Fruit fly (Drosophila melanogaster) whole organism, embryonic: ENCODE measurements around the gene CG9117.

ENCODE experiments used
- BtbVII ChIP-seq: fragments of 200-800 bp; sonication (Bioruptor generic); optimal IDR thresholded peaks from 3 replicates; lab custom pipeline; 2017; ENCODE audit warnings: missing biosample characterization, mild to moderate bottlenecking, missing genetic modification characterization
- CG12071 ChIP-seq: fragments of 200-800 bp; sonication (Bioruptor generic); optimal IDR thresholded peaks from 3 replicates; lab custom pipeline; 2018; ENCODE audit warnings: missing biosample characterization, mild to moderate bottlenecking, missing genetic modification characterization
- CG13296 ChIP-seq: fragments of 200-800 bp; sonication (Bioruptor generic); optimal IDR thresholded peaks from 3 replicates; lab custom pipeline; 2018; ENCODE audit warnings: missing biosample characterization, mild to moderate bottlenecking, missing genetic modification characterization
- CG15601 ChIP-seq: fragments of 200-800 bp; sonication (Bioruptor generic); optimal IDR thresholded peaks from 3 replicates; lab custom pipeline; 2019; ENCODE audit warnings: missing biosample characterization, mild to moderate bottlenecking, missing genetic modification characterization, moderate library complexity
- CG16815 ChIP-seq: fragments of 200-800 bp; sonication (Bioruptor generic); optimal IDR thresholded peaks from 3 replicates; lab custom pipeline; 2017; ENCODE audit warnings: missing biosample characterization, mild to moderate bottlenecking, missing genetic modification characterization
- CG2116 ChIP-seq: fragments of 200-800 bp; sonication (Bioruptor generic); optimal IDR thresholded peaks from 3 replicates; lab custom pipeline; 2018; ENCODE audit warnings: missing biosample characterization, mild to moderate bottlenecking, missing genetic modification characterization
- CG2120 ChIP-seq: fragments of 200-800 bp; sonication (Bioruptor generic); optimal IDR thresholded peaks from 3 replicates; lab custom pipeline; 2016; ENCODE audit warnings: missing biosample characterization, missing genetic modification characterization
- CG31365 ChIP-seq: fragments of 200-800 bp; sonication (Bioruptor generic); optimal IDR thresholded peaks from 2 replicates; lab custom pipeline; 2018; ENCODE audit warnings: missing biosample characterization, mild to moderate bottlenecking, missing genetic modification characterization
- CG32772 ChIP-seq: fragments of 200-800 bp; sonication (Bioruptor generic); IDR thresholded peaks from 2 replicates; pipeline ENCODE4 v1.3.6; 2022; ENCODE audit warnings: missing biosample characterization, missing genetic modification characterization
- CG3281 ChIP-seq: fragments of 200-800 bp; sonication (Bioruptor generic); optimal IDR thresholded peaks from 3 replicates; lab custom pipeline; 2017; ENCODE audit warnings: missing biosample characterization, mild to moderate bottlenecking, missing genetic modification characterization
- CG34224 ChIP-seq: fragments of 200-800 bp; sonication (Bioruptor generic); IDR thresholded peaks from 3 replicates; pipeline ENCODE4 v1.3.6; 2022; ENCODE audit warnings: missing biosample characterization, missing genetic modification characterization; ENCODE audit not compliant: partially characterized antibody
- CG4404 ChIP-seq: fragments of 200-800 bp; sonication (Bioruptor generic); IDR thresholded peaks from 2 replicates; pipeline ENCODE4 v1.3.6; 2022; ENCODE audit warnings: missing biosample characterization, missing genetic modification characterization
- CG6654 ChIP-seq: fragments of 200-800 bp; sonication (Bioruptor generic); optimal IDR thresholded peaks from 2 replicates; lab custom pipeline; 2017; ENCODE audit warnings: missing biosample characterization, mild to moderate bottlenecking, missing genetic modification characterization
- CG7357 ChIP-seq: fragments of 200-800 bp; sonication (Bioruptor generic); IDR thresholded peaks from 3 replicates; pipeline ENCODE4 v1.3.6; 2022; ENCODE audit warnings: missing biosample characterization, missing genetic modification characterization
- CG8388 ChIP-seq: fragments of 200-800 bp; sonication (Bioruptor generic); optimal IDR thresholded peaks from 2 replicates; lab custom pipeline; 2019; ENCODE audit warnings: missing biosample characterization, mild to moderate bottlenecking, missing genetic modification characterization, moderate library complexity
- CG9797 ChIP-seq: fragments of 200-800 bp; sonication (Bioruptor generic); optimal IDR thresholded peaks from 3 replicates; lab custom pipeline; 2018; ENCODE audit warnings: missing biosample characterization, mild to moderate bottlenecking, missing genetic modification characterization
- CG9932 ChIP-seq: fragments of 200-800 bp; sonication (Bioruptor generic); IDR thresholded peaks from 2 replicates; pipeline ENCODE4 v1.3.6; 2022; ENCODE audit warnings: missing biosample characterization, missing genetic modification characterization
- CHES-1-like ChIP-seq: fragments of 200-800 bp; sonication (Bioruptor generic); optimal IDR thresholded peaks from 2 replicates; lab custom pipeline; 2016; ENCODE audit warnings: missing biosample characterization, missing genetic modification characterization
- Camta ChIP-seq: fragments of 200-800 bp; sonication (Bioruptor generic); optimal IDR thresholded peaks from 2 replicates; lab custom pipeline; 2016; ENCODE audit warnings: missing biosample characterization, missing genetic modification characterization
- CkIIα-i1 ChIP-seq: fragments of 200-800 bp; sonication (Bioruptor generic); IDR thresholded peaks from 2 replicates; pipeline ENCODE4 v1.3.6; 2022; ENCODE audit warnings: missing biosample characterization, missing genetic modification characterization
- D19B ChIP-seq: fragments of 200-800 bp; sonication (Bioruptor generic); optimal IDR thresholded peaks from 2 replicates; lab custom pipeline; 2017; ENCODE audit warnings: missing biosample characterization, mild to moderate bottlenecking, missing genetic modification characterization
- HLH4C ChIP-seq: fragments of 200-800 bp; sonication (Bioruptor generic); IDR thresholded peaks from 3 replicates; pipeline ENCODE4 v1.3.6; 2022; ENCODE audit warnings: missing biosample characterization, missing genetic modification characterization; ENCODE audit not compliant: partially characterized antibody
- HLHmδ ChIP-seq: fragments of 200-800 bp; sonication (Bioruptor generic); optimal IDR thresholded peaks from 2 replicates; lab custom pipeline; 2018; ENCODE audit warnings: missing biosample characterization, mild to moderate bottlenecking, missing genetic modification characterization, moderate library complexity
- HmgZ ChIP-seq: fragments of 200-800 bp; sonication (Bioruptor generic); optimal IDR thresholded peaks from 2 replicates; lab custom pipeline; 2018; ENCODE audit warnings: missing biosample characterization, mild to moderate bottlenecking, missing genetic modification characterization
- Hmr ChIP-seq: fragments of 200-800 bp; sonication (Bioruptor generic); optimal IDR thresholded peaks from 3 replicates; lab custom pipeline; 2017; ENCODE audit warnings: mild to moderate bottlenecking, missing biosample characterization, missing genetic modification reagents, missing genetic modification characterization
- Hr3 ChIP-seq: fragments of 200-800 bp; sonication (Bioruptor generic); optimal IDR thresholded peaks from 3 replicates; lab custom pipeline; 2016; ENCODE audit warnings: missing biosample characterization, missing genetic modification characterization
- cato ChIP-seq: fragments of 200-800 bp; sonication (Bioruptor generic); optimal IDR thresholded peaks from 2 replicates; lab custom pipeline; 2016; ENCODE audit warnings: missing biosample characterization, missing genetic modification characterization, borderline replicate concordance
- chinmo ChIP-seq: fragments of 200-800 bp; sonication (Bioruptor generic); IDR thresholded peaks from 4 replicates; pipeline ENCODE4 v1.3.6; 2022; ENCODE audit warnings: missing biosample characterization, missing genetic modification characterization; ENCODE audit not compliant: partially characterized antibody
- corto ChIP-seq: fragments of 200-800 bp; sonication (Bioruptor generic); optimal IDR thresholded peaks from 2 replicates; lab custom pipeline; 2016; ENCODE audit warnings: missing biosample characterization, mild to moderate bottlenecking, missing genetic modification characterization, moderate library complexity
- disco-r ChIP-seq: fragments of 200-800 bp; sonication (Bioruptor generic); optimal IDR thresholded peaks from 2 replicates; lab custom pipeline; 2016; ENCODE audit warnings: missing biosample characterization, missing genetic modification characterization
- fru ChIP-seq: fragments of >200 bp; optimal IDR thresholded peaks from 2 replicates; lab custom pipeline; 2017
- gem ChIP-seq: fragments of 200-800 bp; sonication (Bioruptor generic); optimal IDR thresholded peaks from 2 replicates; lab custom pipeline; 2019; ENCODE audit warnings: missing biosample characterization, mild to moderate bottlenecking, missing genetic modification characterization, moderate library complexity
- grau ChIP-seq: fragments of 200-800 bp; optimal IDR thresholded peaks from 3 replicates; lab custom pipeline; 2019; ENCODE audit warnings: missing biosample characterization, mild to moderate bottlenecking, missing genetic modification characterization, moderate library complexity
- gsb ChIP-seq: fragments of 200-800 bp; sonication (Bioruptor generic); IDR thresholded peaks from 2 replicates; pipeline ENCODE4 v1.3.6; 2022; ENCODE audit warnings: missing biosample characterization, missing genetic modification characterization
- ham ChIP-seq: fragments of 200-800 bp; sonication (Bioruptor generic); IDR thresholded peaks from 2 replicates; pipeline ENCODE4 v1.3.6; 2022; ENCODE audit warnings: missing biosample characterization, missing genetic modification characterization
- jing ChIP-seq: fragments of 200-800 bp; sonication (Bioruptor generic); optimal IDR thresholded peaks from 2 replicates; lab custom pipeline; 2018; ENCODE audit warnings: missing biosample characterization, mild to moderate bottlenecking, missing genetic modification characterization
- jumu ChIP-seq: fragments of 200-800 bp; sonication (Bioruptor generic); optimal IDR thresholded peaks from 3 replicates; lab custom pipeline; 2016; ENCODE audit warnings: missing biosample characterization, missing genetic modification characterization
- maf-S ChIP-seq: fragments of 200-800 bp; sonication (Bioruptor generic); optimal IDR thresholded peaks from 2 replicates; lab custom pipeline; 2016; ENCODE audit warnings: missing biosample characterization, missing genetic modification characterization
- nerfin-1 ChIP-seq: fragments of 200-800 bp; sonication (Bioruptor generic); optimal IDR thresholded peaks from 3 replicates; lab custom pipeline; 2019; ENCODE audit warnings: missing biosample characterization, mild to moderate bottlenecking, missing genetic modification characterization, moderate library complexity
- pan ChIP-seq, 4 experiments: fragments of >200 bp in 3 of 4; fragments of 200-800 bp in 1 of 4; sonication (Bioruptor generic) in 1 of 4; optimal IDR thresholded peaks in 3 of 4; IDR thresholded peaks in 1 of 4; 2 replicates each; pipeline versions ENCODE4 v1.3.6 to Lab custom; 2017 to 2022; ENCODE audit warnings: missing biosample characterization in 2 of 4, missing genetic modification characterization in 2 of 4, mixed read lengths in 1 of 4
- pnt ChIP-seq: fragments of 200-800 bp; sonication (Bioruptor generic); optimal IDR thresholded peaks from 3 replicates; lab custom pipeline; 2016; ENCODE audit warnings: missing biosample characterization, missing genetic modification characterization
- ranshi ChIP-seq: fragments of 200-800 bp; sonication (Bioruptor generic); IDR thresholded peaks from 2 replicates; pipeline ENCODE4 v1.3.6; 2022; ENCODE audit warnings: missing biosample characterization, missing genetic modification characterization
- seq ChIP-seq: fragments of 200-800 bp; sonication (Bioruptor generic); IDR thresholded peaks from 2 replicates; pipeline ENCODE4 v1.3.6; 2022; ENCODE audit warnings: missing biosample characterization, missing genetic modification characterization
- sisA ChIP-seq: fragments of 200-800 bp; sonication (Bioruptor generic); IDR thresholded peaks from 2 replicates; pipeline ENCODE4 v1.3.6; 2022; ENCODE audit warnings: missing biosample characterization, missing genetic modification characterization
- stwl ChIP-seq: fragments of 200-800 bp; sonication (Bioruptor generic); optimal IDR thresholded peaks from 3 replicates; lab custom pipeline; 2018; ENCODE audit warnings: missing biosample characterization, mild to moderate bottlenecking, missing genetic modification characterization, moderate library complexity
- sug ChIP-seq: fragments of 200-800 bp; optimal IDR thresholded peaks from 2 replicates; lab custom pipeline; 2019; ENCODE audit warnings: missing biosample characterization, mild to moderate bottlenecking, missing genetic modification characterization, moderate library complexity
- tll ChIP-seq, 2 experiments: fragments of 200-800 bp in 1 of 2; fragments of >200 bp in 1 of 2; sonication (Bioruptor generic) in 1 of 2; optimal IDR thresholded peaks; 2 replicates each; lab custom pipeline; 2017 to 2019; ENCODE audit warnings: missing biosample characterization in 2 of 2, missing genetic modification characterization in 2 of 2, mild to moderate bottlenecking in 1 of 2, moderate library complexity in 1 of 2
- trem ChIP-seq: fragments of 200-800 bp; optimal IDR thresholded peaks from 3 replicates; lab custom pipeline; 2019; ENCODE audit warnings: missing biosample characterization, mild to moderate bottlenecking, missing genetic modification characterization, moderate library complexity
- zf30C ChIP-seq: fragments of 200-800 bp; sonication (Bioruptor generic); optimal IDR thresholded peaks from 3 replicates; lab custom pipeline; 2018; ENCODE audit warnings: missing biosample characterization, mild to moderate bottlenecking, missing genetic modification characterization

The CG9117 gene

DNA sequence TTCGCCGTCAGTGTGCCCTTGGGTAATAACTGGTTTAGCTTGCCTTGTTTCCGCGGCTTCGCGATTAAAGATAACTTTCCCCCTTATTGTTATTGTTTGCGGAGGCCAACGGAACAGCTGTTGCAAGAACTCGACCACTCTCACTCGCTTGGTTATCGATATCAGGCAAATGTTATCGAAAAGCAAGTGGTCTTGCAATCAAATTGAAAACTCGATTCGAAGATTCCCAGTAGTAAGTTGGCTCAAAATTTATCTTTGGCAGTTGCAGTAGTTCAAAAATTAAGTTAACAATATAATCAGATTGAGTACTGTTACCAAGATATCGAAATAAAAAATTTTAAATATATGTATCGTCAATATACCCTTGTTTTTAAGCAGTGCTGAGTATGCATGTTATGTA lies 28.1 kb upstream of the CG9117 start, which contains the start of the genes Fbw5 and CG9147 (continued):
- peak; percentile 98 for TF ChIP-seq CG4404
- peak; percentile 56 for TF ChIP-seq CG9797 (GFP tag; lab: Kevin White, UChicago)
- peak; percentile 99 for TF ChIP-seq CHES-1-like (GFP tag; lab: Kevin White, UChicago)
- TF ChIP-seq ham (GFP tag; lab: Robert Waterston, UW) = peak; percentile 99
- peak; percentile 99 for TF ChIP-seq corto (GFP tag; lab: Kevin White, UChicago)
- peak; percentile 100 for TF ChIP-seq jing (GFP tag; lab: Kevin White, UChicago)
- peak; percentile 99 for TF ChIP-seq cato
- peak in 1 of 2 experiments; percentile 85 for TF ChIP-seq tll (GFP tag; optimal IDR thresholded peaks at IDR 0.05; lab: Kevin White, UChicago)
- peak; percentile 97 for TF ChIP-seq trem (tag; lab: Kevin White, UChicago)
- TF ChIP-seq zf30C = no peak
- peak; percentile 99 for TF ChIP-seq CG9932 (GFP tag; lab: Robert Waterston, UW)
- peak; percentile 39 for TF ChIP-seq HLHmδ (GFP tag; lab: Kevin White, UChicago)
- TF ChIP-seq grau = peak; percentile 99
- peak; percentile 88 for TF ChIP-seq stwl (tag; lab: Kevin White, UChicago)
- peak in 1 of 2 experiments; percentile 25 for TF ChIP-seq pan (optimal IDR thresholded peaks at IDR 0.05; lab: Kevin White, UChicago)
- peak; percentile 70 to 99 for TF ChIP-seq pan (GFP tag; optimal IDR thresholded peaks at IDR 0.05 in 1 of 2, IDR thresholded peaks at IDR 0.05 in 1 of 2)
- TF ChIP-seq CkIIα-i1 (GFP tag; lab: Robert Waterston, UW) = peak; percentile 96
- peak; percentile 98 for TF ChIP-seq CG12071 (GFP tag; lab: Kevin White, UChicago)
- peak; percentile 100 for TF ChIP-seq gem
- TF ChIP-seq disco-r = peak; percentile 99
- TF ChIP-seq HmgZ = peak; percentile 100
- peak; percentile 91 for TF ChIP-seq CG6654 (GFP tag; lab: Kevin White, UChicago)
- peak; percentile 100 for TF ChIP-seq D19B
- peak; percentile 99 for TF ChIP-seq jumu (GFP tag; lab: Kevin White, UChicago)
- TF ChIP-seq CG32772 (GFP tag; lab: Robert Waterston, UW) = peak; percentile 99
- TF ChIP-seq Camta (GFP tag; lab: Kevin White, UChicago) = peak; percentile 100
- peak; percentile 100 for TF ChIP-seq Hmr (GFP tag; lab: Kevin White, UChicago)
- TF ChIP-seq CG31365 (tag; lab: Kevin White, UChicago) = peak; percentile 92
- TF ChIP-seq fru (lab: Kevin White, UChicago) = no peak
- peak; percentile 70 for TF ChIP-seq HLH4C (GFP tag; lab: Robert Waterston, UW)
- TF ChIP-seq CG2116 (GFP tag; lab: Kevin White, UChicago) = peak; percentile 96
- TF ChIP-seq CG16815 (GFP tag; lab: Kevin White, UChicago) = peak; percentile 100
- peak; percentile 100 for TF ChIP-seq seq (GFP tag; lab: Robert Waterston, UW)
- TF ChIP-seq CG3281 (GFP tag; lab: Kevin White, UChicago) = peak; percentile 98
- TF ChIP-seq maf-S = peak; percentile 99
- TF ChIP-seq CG7357 (GFP tag; lab: Robert Waterston, UW) = peak; percentile 96
- TF ChIP-seq gsb (GFP tag; lab: Robert Waterston, UW) = peak; percentile 99

DNA sequence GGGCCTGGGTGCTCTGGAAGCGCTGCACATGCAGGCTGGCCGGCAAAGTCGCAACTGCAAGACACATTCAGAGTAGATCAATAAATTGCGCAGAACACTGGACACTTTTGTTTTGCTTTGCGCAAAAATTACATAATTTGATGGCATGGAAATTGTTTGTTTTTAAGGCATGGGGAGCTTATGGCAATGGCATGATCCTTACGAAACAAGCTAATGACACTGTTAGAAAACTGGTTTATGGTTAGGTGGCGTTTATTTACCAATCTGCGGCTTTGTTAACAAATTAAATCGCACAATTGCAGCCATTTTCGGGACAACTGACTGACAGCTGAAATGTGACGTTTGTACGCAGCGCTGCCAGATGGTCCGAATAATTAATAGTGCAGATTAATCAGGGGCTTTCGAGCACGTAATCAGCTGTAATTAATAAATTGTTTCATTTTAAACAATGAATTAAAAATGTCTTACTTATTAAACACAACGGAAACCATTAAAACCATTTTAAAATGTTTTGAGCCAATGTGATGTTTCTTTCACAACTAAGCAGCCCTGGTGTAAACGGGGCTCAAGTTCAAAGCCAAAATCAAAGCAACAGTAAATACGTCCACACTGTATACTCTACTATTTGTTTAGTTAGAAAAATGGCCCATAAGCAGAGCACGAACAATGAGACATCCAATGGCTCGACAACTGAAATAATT lies 24.8 kb upstream of the CG9117 start, which contains the start of the genes ND-51 and CG13994:
Gene ND-51, minus strand, starts transcription at position 376 of the 701 bp plus-strand sequence.
Gene CG13994, plus strand, starts transcription at position 608 of the 701 bp plus-strand sequence.
- TF ChIP-seq CG2120 (peak; percentile 90), Hr3 (peak; percentile 78), BtbVII (GFP tag; lab: Kevin White, UChicago) (peak; percentile 55), nerfin-1 (tag; lab: Kevin White, UChicago) (peak; percentile 71), chinmo (no peak), zf30C (no peak), ranshi (peak; percentile 87), CG34224 (no peak; the same call in 2 of the 3 replicates), sug (tag; lab: Kevin White, UChicago) (peak; percentile 86), CG13296 (GFP tag; lab: Kevin White, UChicago) (peak; percentile 80), CG8388 (GFP tag; lab: Kevin White, UChicago) (peak; percentile 80), CG15601 (tag; lab: Kevin White, UChicago) (peak; percentile 83), corto (GFP tag; lab: Kevin White, UChicago) (no peak), pnt (GFP tag; lab: Kevin White, UChicago) (peak; percentile 87), sisA (GFP tag; lab: Robert Waterston, UW) (peak; percentile 86)
